Worm (Caenorhabditis elegans) whole organism, L4/young adult: ENCODE measurements around the gene srbc-17.
"Not testable (repeated sequence)": the region's sequence is repeated elsewhere in the genome, so short reads cannot be mapped to it uniquely, and the experiment has no call there.

Experiments used
- W03F9.2 ChIP-seq: fragments of 150-350 bp; optimal IDR thresholded peaks from 2 replicates; lab custom pipeline; 2014; ENCODE audit warnings: missing biosample characterization, missing genetic modification characterization
- dao-5 ChIP-seq: sonication (generic microtip); optimal IDR thresholded peaks from 2 replicates; lab custom pipeline; 2016; ENCODE audit warnings: missing genotype, missing genetic modification characterization, moderate library complexity, missing compliant biosample characterization
- him-1 ChIP-seq: sonication (generic microtip); optimal IDR thresholded peaks from 2 replicates; lab custom pipeline; 2016; ENCODE audit warnings: missing genotype, missing genetic modification reagents, missing genetic modification characterization, missing compliant biosample characterization

ce11 chrV:2144408-2144807, 33.1 kb upstream of the srbc-17 start, which contains the start of gene F22F7.12:
- not testable (repeated sequence) for TF ChIP-seq W03F9.2, him-1, dao-5 (tag; lab: Kevin White, UChicago)
